Fruit fly (Drosophila melanogaster) whole organism, embryonic: Measurements from ENCODE around the gene Sse.

Experiments
- Bteb2 ChIP-seq: fragments of 200-800 bp; sonication (Bioruptor generic); optimal IDR thresholded peaks from 2 replicates; lab custom pipeline; 2016; ENCODE audit warnings: missing biosample characterization, missing genetic modification characterization
- CG13123 ChIP-seq: fragments of 200-800 bp; sonication (Bioruptor generic); optimal IDR thresholded peaks from 2 replicates; lab custom pipeline; 2016; ENCODE audit warnings: missing biosample characterization, missing genetic modification characterization
- CG15601 ChIP-seq: fragments of 200-800 bp; sonication (Bioruptor generic); optimal IDR thresholded peaks from 3 replicates; lab custom pipeline; 2019; ENCODE audit warnings: missing biosample characterization, mild to moderate bottlenecking, missing genetic modification characterization, moderate library complexity
- E2f2 ChIP-seq: fragments of 200-800 bp; sonication (Bioruptor generic); IDR thresholded peaks from 2 replicates; pipeline ENCODE4 v1.3.6; 2022; ENCODE audit warnings: missing biosample characterization, missing genetic modification characterization
- stwl ChIP-seq: fragments of 200-800 bp; sonication (Bioruptor generic); optimal IDR thresholded peaks from 3 replicates; lab custom pipeline; 2018; ENCODE audit warnings: missing biosample characterization, mild to moderate bottlenecking, missing genetic modification characterization, moderate library complexity

DNA sequence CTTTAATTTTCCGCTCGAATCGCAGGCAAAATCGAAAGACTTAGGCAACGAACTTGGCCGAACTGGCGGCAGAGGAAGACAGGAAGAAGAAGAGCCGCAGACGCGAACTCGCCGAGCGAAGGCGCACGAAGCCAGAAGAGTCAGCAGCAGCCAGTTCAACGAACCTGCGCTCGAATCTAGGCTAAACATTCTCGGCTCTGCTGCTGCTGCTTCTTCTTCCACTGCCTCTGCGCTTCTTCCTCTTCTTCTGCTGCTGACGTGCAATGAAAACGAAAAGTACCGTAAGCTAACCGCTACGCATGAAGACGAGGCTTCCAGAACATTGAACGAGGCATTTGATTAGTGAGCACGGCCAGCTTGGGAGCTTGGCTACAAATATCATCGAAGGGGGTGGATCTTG, 45.6 kb downstream of the Sse start:
- TF ChIP-seq CG13123 (GFP tag; lab: Kevin White, UChicago) (no peak), CG15601 (no peak), E2f2 (GFP tag; lab: Robert Waterston, UW) (no peak), stwl (tag; lab: Kevin White, UChicago) (no peak), Bteb2 (no peak)
